Worm (Caenorhabditis elegans): ENCODE measurements around the gene nhr-147.

nhr-147 gene

ce11 chrV:7320909-7321308, 24.7 kb upstream of the nhr-147 start, which contains the start of gene lmd-4 (continued):
- TF ChIP-seq D1046.2 (GFP tag; IDR thresholded peaks at IDR 0.05) (no peak), lin-13 (GFP tag; optimal IDR thresholded peaks at IDR 0.05) (no peak)

ce11 chrV:7321915-7322314, 23.7 kb upstream of the nhr-147 start, which contains the start of gene F10G2.10:
Gene F10G2.10, plus strand, starts transcription at chrV:7322215.
- TF ChIP-seq unc-62 (GFP tag; optimal IDR thresholded peaks at IDR 0.05 in 1 of 2), result peak in 1 of 2 experiments; percentile 39
- TF ChIP-seq unc-62 (tag; optimal IDR thresholded peaks at IDR 0.05), result no peak
- no peak for TF ChIP-seq daf-12 (tag; optimal IDR thresholded peaks at IDR 0.05)

DNA sequence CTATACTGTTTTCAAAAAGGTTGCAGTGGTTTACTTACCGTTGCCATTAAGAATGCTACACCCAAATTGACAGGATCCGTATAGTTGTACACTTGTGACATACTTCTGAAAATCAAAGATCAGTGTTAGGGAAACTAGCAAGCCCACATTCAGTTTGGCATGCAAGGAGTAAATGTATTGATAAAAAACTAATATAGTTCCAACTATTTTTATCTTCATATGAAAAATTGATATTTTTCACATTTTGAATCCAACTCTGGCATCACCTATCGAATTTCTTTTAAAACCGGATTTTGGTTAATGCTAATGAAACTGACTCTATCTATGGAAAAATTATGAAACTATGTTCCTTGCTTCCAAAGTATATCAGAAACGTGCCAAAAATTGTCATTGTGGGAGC, 20.3 kb upstream of the nhr-147 start, which contains the start of gene srx-92:
Gene srx-92 (minus strand): TSS at position 101 of the 400 bp plus-strand sequence.
- TF ChIP-seq gei-8 (GFP tag; optimal IDR thresholded peaks at IDR 0.05) (no peak), F44E2.7 (GFP tag; IDR thresholded peaks at IDR 0.05) (no peak), saeg-2 (GFP tag; IDR thresholded peaks at IDR 0.05) (no peak), egl-43 (GFP tag; IDR thresholded peaks at IDR 0.05) (no peak)

- TF ChIP-seq hif-1 (tag; optimal IDR thresholded peaks at IDR 0.05) (no peak), dve-1 (tag; optimal IDR thresholded peaks at IDR 0.05; ENCODE audit: insufficient read depth) (no peak), R02D3.7 (tag; optimal IDR thresholded peaks at IDR 0.05) (no peak), daf-8 (GFP tag; IDR thresholded peaks at IDR 0.05) (no peak), zfp-2 (tag; optimal IDR thresholded peaks at IDR 0.05) (no peak), hlh-30 (tag; optimal IDR thresholded peaks at IDR 0.05; ENCODE audit: insufficient read depth) (no peak), cey-2 (tag; optimal IDR thresholded peaks at IDR 0.05; ENCODE audit: borderline replicate concordance, insufficient read depth) (no peak), ceh-32 (tag; optimal IDR thresholded peaks at IDR 0.05; ENCODE audit: poor library complexity) (no peak), daf-12 (tag; optimal IDR thresholded peaks at IDR 0.05) (no peak), skn-1 (tag; optimal IDR thresholded peaks at IDR 0.05) (no peak), nhr-28 (tag; optimal IDR thresholded peaks at IDR 0.05) (no peak), Y75B8A.6 (GFP tag; IDR thresholded peaks at IDR 0.05) (no peak), ceh-62 (tag; optimal IDR thresholded peaks at IDR 0.05) (no peak), tra-1 (GFP tag; IDR thresholded peaks at IDR 0.05) (no peak)
Observed at ce11 chrV:7326928-7327327, 18.7 kb upstream of the nhr-147 start, which contains the start of gene F10G2.4. Gene F10G2.4, plus strand, starts transcription at chrV:7327228.

DNA sequence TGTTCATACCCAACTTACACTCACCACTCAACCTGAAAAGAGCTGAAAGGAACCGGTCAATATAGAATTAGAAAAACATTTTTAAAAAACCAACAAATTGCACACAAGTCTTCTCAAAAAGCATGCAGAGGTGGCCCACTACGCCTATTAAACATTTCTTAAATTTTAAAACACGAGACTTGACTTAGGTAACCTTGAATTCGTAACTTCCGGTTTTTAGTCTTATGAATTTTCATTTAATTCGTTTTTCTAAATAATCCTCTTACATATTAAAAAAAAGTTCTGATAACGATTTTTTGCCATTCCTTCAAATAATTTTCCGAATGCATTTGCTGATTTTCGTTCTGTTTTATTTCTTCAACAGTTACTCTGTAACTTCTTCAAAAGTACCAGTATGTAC, 17.5 kb upstream of the nhr-147 start, which contains the start of gene clec-7:
Gene clec-7 (plus strand): TSS at position 301 of the 400 bp plus-strand sequence.
- no peak for TF ChIP-seq dpl-1 (GFP tag; optimal IDR thresholded peaks at IDR 0.05)
- no peak for TF ChIP-seq rbr-2 (tag; optimal IDR thresholded peaks at IDR 0.05)
- no peak for TF ChIP-seq madf-9 (GFP tag; conservative IDR thresholded peaks at IDR 0.05)
- no peak for TF ChIP-seq nhr-111 (GFP tag; optimal IDR thresholded peaks at IDR 0.05)
- TF ChIP-seq mdt-29 (GFP tag; IDR thresholded peaks at IDR 0.05), result no peak
- TF ChIP-seq unc-62 (GFP tag; optimal IDR thresholded peaks at IDR 0.05 in 1 of 2), result peak in 1 of 2 experiments; percentile 43
- no peak for TF ChIP-seq unc-62 (tag; optimal IDR thresholded peaks at IDR 0.05)
- TF ChIP-seq ztf-11 (tag; optimal IDR thresholded peaks at IDR 0.05), result no peak
- no peak for TF ChIP-seq nhr-77 (tag; optimal IDR thresholded peaks at IDR 0.05)

- no peak for TF ChIP-seq Y48G9A.11 (GFP tag; IDR thresholded peaks at IDR 0.05)
- TF ChIP-seq nhr-48 (tag; optimal IDR thresholded peaks at IDR 0.05), result no peak
- no peak for TF ChIP-seq nhr-237 (tag; optimal IDR thresholded peaks at IDR 0.05)
- no peak for TF ChIP-seq hlh-30 (tag; optimal IDR thresholded peaks at IDR 0.05; ENCODE audit: insufficient read depth)
- no peak for TF ChIP-seq daf-8 (GFP tag; IDR thresholded peaks at IDR 0.05)
Observed at ce11 chrV:7330868-7331267, 14.7 kb upstream of the nhr-147 start, which contains the start of gene F10G2.2. Gene F10G2.2, plus strand, starts transcription at chrV:7331168.
